Comparison of ENCODE assay signal across 1 fruit fly cellular context in genomic region chrX:1512753-1513226, dm6.
A peak's percentile ranks its signal among the peaks of the same experiment; 100 is the strongest.
TF ChIP-seq lines count a peak whose summit lies in the region.

Gene CG14795 (minus strand): TSS chrX:1512803.

TF ChIP-seq in whole organism, embryonic, 481 proteins besides CTCF, POLR2A, EP300 and RAD21 (continued from another document and continues in another):
- TF ChIP-seq tll (GFP tag; optimal IDR thresholded peaks at IDR 0.05; lab: Kevin White, UChicago): no peak
- TF ChIP-seq crol (GFP tag; IDR thresholded peaks at IDR 0.05; lab: Robert Waterston, UW): no peak
- no peak for TF ChIP-seq Ravus (GFP tag; IDR thresholded peaks at IDR 0.05; lab: Robert Waterston, UW)
- TF ChIP-seq peb (GFP tag; IDR thresholded peaks at IDR 0.05; lab: Robert Waterston, UW): no peak
- no peak for TF ChIP-seq en (GFP tag; optimal IDR thresholded peaks at IDR 0.05; lab: Kevin White, UChicago)
- peak; percentile 81 for TF ChIP-seq stwl (tag; optimal IDR thresholded peaks at IDR 0.05; lab: Kevin White, UChicago)
- no peak for TF ChIP-seq ab (GFP tag; optimal IDR thresholded peaks at IDR 0.05; lab: Kevin White, UChicago)
- TF ChIP-seq disco-r (GFP tag; optimal IDR thresholded peaks at IDR 0.05; lab: Kevin White, UChicago): no peak
- no peak for TF ChIP-seq ind (GFP tag; optimal IDR thresholded peaks at IDR 0.05; lab: Kevin White, UChicago)
- TF ChIP-seq dm (GFP tag; optimal IDR thresholded peaks at IDR 0.05; lab: Kevin White, UChicago): peak; percentile 80
- peak; percentile 88 for TF ChIP-seq CG17829 (tag; optimal IDR thresholded peaks at IDR 0.05; lab: Kevin White, UChicago)
- no peak for TF ChIP-seq CG16815 (GFP tag; optimal IDR thresholded peaks at IDR 0.05; lab: Kevin White, UChicago)
- peak; percentile 36 for TF ChIP-seq ftz-f1 (GFP tag; optimal IDR thresholded peaks at IDR 0.05; lab: Kevin White, UChicago)
- TF ChIP-seq ssp (GFP tag; IDR thresholded peaks at IDR 0.05; lab: Robert Waterston, UW): 0 out of 2 replicates have a peak, but pooled peaks have one; percentile 28
- no peak for TF ChIP-seq CG12104 (GFP tag; optimal IDR thresholded peaks at IDR 0.05; lab: Kevin White, UChicago)
- peak; percentile 98 for TF ChIP-seq Bgb (GFP tag; IDR thresholded peaks at IDR 0.05; lab: Robert Waterston, UW; ENCODE audit: partially characterized antibody)
- TF ChIP-seq CG17361 (GFP tag; IDR thresholded peaks at IDR 0.05; lab: Robert Waterston, UW): peak; percentile 14; the same call in 1 of the 3 replicates
- no peak for TF ChIP-seq CG6813 (GFP tag; optimal IDR thresholded peaks at IDR 0.05; lab: Kevin White, UChicago)
- no peak for TF ChIP-seq ranshi (GFP tag; IDR thresholded peaks at IDR 0.05; lab: Robert Waterston, UW)
- peak; percentile 24 for TF ChIP-seq lab (GFP tag; optimal IDR thresholded peaks at IDR 0.05; lab: Kevin White, UChicago)
- no peak for TF ChIP-seq Vsx1 (GFP tag; optimal IDR thresholded peaks at IDR 0.05; lab: Kevin White, UChicago)
- TF ChIP-seq Fer1 (GFP tag; optimal IDR thresholded peaks at IDR 0.05; lab: Kevin White, UChicago): peak; percentile 41
- peak; percentile 97 for TF ChIP-seq amos (GFP tag; IDR thresholded peaks at IDR 0.05; lab: Robert Waterston, UW; ENCODE audit: partially characterized antibody)
- no peak for TF ChIP-seq CG13296 (GFP tag; optimal IDR thresholded peaks at IDR 0.05; lab: Kevin White, UChicago)
- no peak for TF ChIP-seq nau (GFP tag; optimal IDR thresholded peaks at IDR 0.05; lab: Kevin White, UChicago)
- TF ChIP-seq CG15073 (GFP tag; optimal IDR thresholded peaks at IDR 0.05; lab: Kevin White, UChicago): no peak
- peak; percentile 94 for TF ChIP-seq unc-4 (GFP tag; IDR thresholded peaks at IDR 0.05; lab: Robert Waterston, UW; ENCODE audit: partially characterized antibody)
- no peak for TF ChIP-seq yki (optimal IDR thresholded peaks at IDR 0.05; lab: Kevin White, UChicago)
- peak; percentile 75 for TF ChIP-seq gro (GFP tag; optimal IDR thresholded peaks at IDR 0.05; lab: Kevin White, UChicago)
- no peak for TF ChIP-seq NFAT (GFP tag; IDR thresholded peaks at IDR 0.05; lab: Robert Waterston, UW)
- peak; percentile 92 for TF ChIP-seq E2f2 (GFP tag; IDR thresholded peaks at IDR 0.05; lab: Robert Waterston, UW)
- TF ChIP-seq eyg (GFP tag; optimal IDR thresholded peaks at IDR 0.05; lab: Kevin White, UChicago): no peak
- peak; percentile 7 for TF ChIP-seq fu2 (GFP tag; optimal IDR thresholded peaks at IDR 0.05; lab: Kevin White, UChicago)
- TF ChIP-seq aop (GFP tag; IDR thresholded peaks at IDR 0.05; lab: Robert Waterston, UW): no peak
- TF ChIP-seq CkIIα-i1 (GFP tag; IDR thresholded peaks at IDR 0.05; lab: Robert Waterston, UW): no peak
- peak; percentile 95 for TF ChIP-seq Sry-δ (GFP tag; optimal IDR thresholded peaks at IDR 0.05; lab: Kevin White, UChicago)
- no peak for TF ChIP-seq CG11398 (GFP tag; optimal IDR thresholded peaks at IDR 0.05; lab: Kevin White, UChicago)
- peak; percentile 58 for TF ChIP-seq Nf-YC (tag; optimal IDR thresholded peaks at IDR 0.05; lab: Kevin White, UChicago)
- TF ChIP-seq CG5953 (GFP tag; IDR thresholded peaks at IDR 0.05; lab: Robert Waterston, UW): no peak
- TF ChIP-seq CG2875 (GFP tag; optimal IDR thresholded peaks at IDR 0.05; lab: Kevin White, UChicago): no peak
- TF ChIP-seq CG43689 (GFP tag; IDR thresholded peaks at IDR 0.05; lab: Robert Waterston, UW): no peak
- peak; percentile 59; the same call in 1 of the 3 replicates for TF ChIP-seq ken (GFP tag; IDR thresholded peaks at IDR 0.05; lab: Robert Waterston, UW)
- TF ChIP-seq gsb-n (tag; optimal IDR thresholded peaks at IDR 0.05; lab: Kevin White, UChicago): no peak
- peak; percentile 88 for TF ChIP-seq HmgZ (tag; optimal IDR thresholded peaks at IDR 0.05; lab: Kevin White, UChicago)
- TF ChIP-seq CG7839 (tag; optimal IDR thresholded peaks at IDR 0.05; lab: Kevin White, UChicago): peak; percentile 6
- TF ChIP-seq CG17912 (GFP tag; optimal IDR thresholded peaks at IDR 0.05; lab: Kevin White, UChicago): peak; percentile 69
- TF ChIP-seq CG3163 (GFP tag; optimal IDR thresholded peaks at IDR 0.05; lab: Kevin White, UChicago): peak; percentile 13
- TF ChIP-seq CG14014 (GFP tag; IDR thresholded peaks at IDR 0.05; lab: Robert Waterston, UW): no peak
- TF ChIP-seq CG7372 (GFP tag; IDR thresholded peaks at IDR 0.05; lab: Robert Waterston, UW): no peak
- TF ChIP-seq CG18764 (GFP tag; optimal IDR thresholded peaks at IDR 0.05; lab: Kevin White, UChicago): peak; percentile 99
- peak; percentile 1 for TF ChIP-seq CG3065 (GFP tag; optimal IDR thresholded peaks at IDR 0.05; lab: Kevin White, UChicago)
- no peak for TF ChIP-seq CG18599 (GFP tag; optimal IDR thresholded peaks at IDR 0.05; lab: Kevin White, UChicago)
- TF ChIP-seq nmo (GFP tag; optimal IDR thresholded peaks at IDR 0.05; lab: Kevin White, UChicago): peak; percentile 69
- no peak for TF ChIP-seq CG4360 (GFP tag; IDR thresholded peaks at IDR 0.05; lab: Robert Waterston, UW)
- no peak for TF ChIP-seq CG6689 (GFP tag; IDR thresholded peaks at IDR 0.05; lab: Robert Waterston, UW)
- no peak for TF ChIP-seq C15 (GFP tag; IDR thresholded peaks at IDR 0.05; lab: Robert Waterston, UW)
- TF ChIP-seq Stat92E (GFP tag; optimal IDR thresholded peaks at IDR 0.05; lab: Kevin White, UChicago): peak in 1 of 3 experiments; percentile 49
- peak; percentile 46 for TF ChIP-seq CG4282 (GFP tag; optimal IDR thresholded peaks at IDR 0.05; lab: Kevin White, UChicago)
- TF ChIP-seq CG1647 (GFP tag; optimal IDR thresholded peaks at IDR 0.05; lab: Kevin White, UChicago): no peak
- peak; percentile 49 for TF ChIP-seq CG12769 (tag; optimal IDR thresholded peaks at IDR 0.05; lab: Kevin White, UChicago)
- TF ChIP-seq sim (GFP tag; IDR thresholded peaks at IDR 0.05; lab: Robert Waterston, UW): no peak
- peak; percentile 4 for TF ChIP-seq Blimp-1 (GFP tag; optimal IDR thresholded peaks at IDR 0.05; lab: Kevin White, UChicago)
- peak; percentile 50 for TF ChIP-seq CoRest (tag; optimal IDR thresholded peaks at IDR 0.05; lab: Kevin White, UChicago)
- no peak for TF ChIP-seq CG4404 (GFP tag; IDR thresholded peaks at IDR 0.05; lab: Robert Waterston, UW)
- no peak for TF ChIP-seq CG3838 (GFP tag; optimal IDR thresholded peaks at IDR 0.05; lab: Kevin White, UChicago)
- peak; percentile 62; the same call in 1 of the 3 replicates for TF ChIP-seq CG11456 (GFP tag; IDR thresholded peaks at IDR 0.05; lab: Robert Waterston, UW)
- peak; percentile 25 for TF ChIP-seq CG8944 (GFP tag; optimal IDR thresholded peaks at IDR 0.05; lab: Kevin White, UChicago)
- TF ChIP-seq bowl (GFP tag; IDR thresholded peaks at IDR 0.05; lab: Robert Waterston, UW): no peak
- no peak for TF ChIP-seq Six4 (GFP tag; optimal IDR thresholded peaks at IDR 0.05; lab: Kevin White, UChicago)
- peak; percentile 96 for TF ChIP-seq CG16813 (GFP tag; IDR thresholded peaks at IDR 0.05; lab: Robert Waterston, UW; ENCODE audit: partially characterized antibody)
- peak; percentile 36 for TF ChIP-seq HLH54F (GFP tag; optimal IDR thresholded peaks at IDR 0.05; lab: Kevin White, UChicago)
- TF ChIP-seq PHDP (tag; optimal IDR thresholded peaks at IDR 0.05; lab: Kevin White, UChicago): peak; percentile 27
- no peak for TF ChIP-seq CG10654 (GFP tag; optimal IDR thresholded peaks at IDR 0.05; lab: Kevin White, UChicago)
- TF ChIP-seq CG2202 (tag; optimal IDR thresholded peaks at IDR 0.05; lab: Kevin White, UChicago): no peak
- peak; percentile 31 for TF ChIP-seq exex (tag; optimal IDR thresholded peaks at IDR 0.05; lab: Kevin White, UChicago)
- TF ChIP-seq CG30431 (GFP tag; optimal IDR thresholded peaks at IDR 0.05; lab: Kevin White, UChicago): no peak
- peak; percentile 6 for TF ChIP-seq CG15269 (tag; optimal IDR thresholded peaks at IDR 0.05; lab: Kevin White, UChicago)
- peak; percentile 33 for TF ChIP-seq CG30020 (tag; optimal IDR thresholded peaks at IDR 0.05; lab: Kevin White, UChicago)
- no peak for TF ChIP-seq CG32767 (GFP tag; IDR thresholded peaks at IDR 0.05; lab: Robert Waterston, UW)
- peak; percentile 91 for TF ChIP-seq MESR4 (GFP tag; optimal IDR thresholded peaks at IDR 0.05; lab: Kevin White, UChicago)
- no peak for TF ChIP-seq Lim3 (GFP tag; IDR thresholded peaks at IDR 0.05; lab: Robert Waterston, UW)
- no peak for TF ChIP-seq CG6854 (GFP tag; optimal IDR thresholded peaks at IDR 0.05; lab: Kevin White, UChicago)
- no peak for TF ChIP-seq CG17612 (GFP tag; IDR thresholded peaks at IDR 0.05; lab: Robert Waterston, UW)
- TF ChIP-seq CG6654 (GFP tag; optimal IDR thresholded peaks at IDR 0.05; lab: Kevin White, UChicago): no peak
- TF ChIP-seq sob (GFP tag; IDR thresholded peaks at IDR 0.05; lab: Robert Waterston, UW): peak; percentile 75
- peak; percentile 91 for TF ChIP-seq knrl (GFP tag; IDR thresholded peaks at IDR 0.05; lab: Robert Waterston, UW; ENCODE audit: partially characterized antibody)
- peak; percentile 25 for TF ChIP-seq caup (GFP tag; optimal IDR thresholded peaks at IDR 0.05; lab: Kevin White, UChicago; ENCODE audit: severe bottlenecking)
- no peak for TF ChIP-seq klu (GFP tag; IDR thresholded peaks at IDR 0.05; lab: Robert Waterston, UW)
- TF ChIP-seq sisA (GFP tag; IDR thresholded peaks at IDR 0.05; lab: Robert Waterston, UW): no peak
- peak; percentile 57 for TF ChIP-seq MBD-R2 (GFP tag; IDR thresholded peaks at IDR 0.05; lab: Robert Waterston, UW)
- TF ChIP-seq zfh2 (GFP tag; optimal IDR thresholded peaks at IDR 0.05; lab: Kevin White, UChicago): peak; percentile 39
- TF ChIP-seq Kr (GFP tag; optimal IDR thresholded peaks at IDR 0.05; lab: Kevin White, UChicago): no peak
- TF ChIP-seq so (GFP tag; IDR thresholded peaks at IDR 0.05; lab: Robert Waterston, UW): no peak
- TF ChIP-seq CG8281 (tag; optimal IDR thresholded peaks at IDR 0.05; lab: Kevin White, UChicago): no peak
- TF ChIP-seq Oli (tag; optimal IDR thresholded peaks at IDR 0.05; lab: Kevin White, UChicago): no peak
- TF ChIP-seq tgo (GFP tag; IDR thresholded peaks at IDR 0.05; lab: Robert Waterston, UW): no peak
- TF ChIP-seq Eip74EF (GFP tag; optimal IDR thresholded peaks at IDR 0.05; lab: Kevin White, UChicago): no peak
- TF ChIP-seq Scr (GFP tag; IDR thresholded peaks at IDR 0.05; lab: Robert Waterston, UW; ENCODE audit: partially characterized antibody): peak; percentile 91
- no peak for TF ChIP-seq br (optimal IDR thresholded peaks at IDR 0.05; lab: Kevin White, UChicago)
- no peak; the same call in 1 of the 2 replicates for TF ChIP-seq lmd (GFP tag; IDR thresholded peaks at IDR 0.05; lab: Robert Waterston, UW)
- TF ChIP-seq Jarid2 (GFP tag; optimal IDR thresholded peaks at IDR 0.05; lab: Kevin White, UChicago): no peak
- TF ChIP-seq CG12219 (GFP tag; optimal IDR thresholded peaks at IDR 0.05; lab: Kevin White, UChicago): no peak
- TF ChIP-seq CG4424 (GFP tag; optimal IDR thresholded peaks at IDR 0.05; lab: Kevin White, UChicago): no peak
- TF ChIP-seq bbx (GFP tag; IDR thresholded peaks at IDR 0.05; lab: Robert Waterston, UW; ENCODE audit: partially characterized antibody): peak; percentile 97
- TF ChIP-seq CG9609 (GFP tag; optimal IDR thresholded peaks at IDR 0.05; lab: Kevin White, UChicago): peak; percentile 44
- no peak for TF ChIP-seq CG6765 (GFP tag; optimal IDR thresholded peaks at IDR 0.05; lab: Kevin White, UChicago)
- TF ChIP-seq Elba2 (GFP tag; optimal IDR thresholded peaks at IDR 0.05; lab: Kevin White, UChicago): no peak
- TF ChIP-seq Drgx (GFP tag; IDR thresholded peaks at IDR 0.05; lab: Robert Waterston, UW): no peak
- peak in 1 of 2 experiments; percentile 2 for TF ChIP-seq chif (GFP tag; optimal IDR thresholded peaks at IDR 0.05; lab: Kevin White, UChicago)
- TF ChIP-seq CG10959 (GFP tag; IDR thresholded peaks at IDR 0.05; lab: Robert Waterston, UW): no peak
- TF ChIP-seq CG17568 (GFP tag; optimal IDR thresholded peaks at IDR 0.05; lab: Kevin White, UChicago): no peak
- TF ChIP-seq Hr51 (GFP tag; optimal IDR thresholded peaks at IDR 0.05; lab: Kevin White, UChicago): peak in 1 of 2 experiments; percentile 28
- TF ChIP-seq tup (GFP tag; optimal IDR thresholded peaks at IDR 0.05; lab: Kevin White, UChicago): no peak
- TF ChIP-seq CG12942 (GFP tag; optimal IDR thresholded peaks at IDR 0.05; lab: Kevin White, UChicago): no peak
- TF ChIP-seq bigmax (GFP tag; optimal IDR thresholded peaks at IDR 0.05; lab: Kevin White, UChicago): peak; percentile 41
- no peak for TF ChIP-seq Atf-2 (GFP tag; optimal IDR thresholded peaks at IDR 0.05; lab: Kevin White, UChicago)
- TF ChIP-seq CG5245 (GFP tag; optimal IDR thresholded peaks at IDR 0.05; lab: Kevin White, UChicago): no peak
- no peak for TF ChIP-seq tx (GFP tag; optimal IDR thresholded peaks at IDR 0.05; lab: Kevin White, UChicago)
- TF ChIP-seq mirr (GFP tag; optimal IDR thresholded peaks at IDR 0.05; lab: Kevin White, UChicago): no peak
- TF ChIP-seq slou (GFP tag; optimal IDR thresholded peaks at IDR 0.05; lab: Kevin White, UChicago): no peak
- TF ChIP-seq NfI (GFP tag; optimal IDR thresholded peaks at IDR 0.05; lab: Kevin White, UChicago): peak; percentile 2
- peak; percentile 75 for TF ChIP-seq CHES-1-like (GFP tag; optimal IDR thresholded peaks at IDR 0.05; lab: Kevin White, UChicago)
- TF ChIP-seq pho (GFP tag; optimal IDR thresholded peaks at IDR 0.05; lab: Kevin White, UChicago): peak; percentile 53
- no peak for TF ChIP-seq BtbVII (GFP tag; optimal IDR thresholded peaks at IDR 0.05; lab: Kevin White, UChicago)
- TF ChIP-seq nerfin-1 (tag; optimal IDR thresholded peaks at IDR 0.05; lab: Kevin White, UChicago): peak; percentile 13
- TF ChIP-seq cg (GFP tag; optimal IDR thresholded peaks at IDR 0.05; lab: Kevin White, UChicago): no peak
- no peak for TF ChIP-seq CG10147 (GFP tag; optimal IDR thresholded peaks at IDR 0.05; lab: Kevin White, UChicago)
- no peak for TF ChIP-seq Optix (GFP tag; IDR thresholded peaks at IDR 0.05; lab: Robert Waterston, UW)
- no peak for TF ChIP-seq dan (GFP tag; IDR thresholded peaks at IDR 0.05; lab: Robert Waterston, UW)
- no peak for TF ChIP-seq CG10565 (GFP tag; optimal IDR thresholded peaks at IDR 0.05; lab: Kevin White, UChicago)
- no peak for TF ChIP-seq CG4820 (GFP tag; optimal IDR thresholded peaks at IDR 0.05; lab: Kevin White, UChicago)
- no peak for TF ChIP-seq schlank (tag; optimal IDR thresholded peaks at IDR 0.05; lab: Kevin White, UChicago)
- TF ChIP-seq hbn (GFP tag; IDR thresholded peaks at IDR 0.05; lab: Robert Waterston, UW; ENCODE audit: partially characterized antibody): peak; percentile 98
- TF ChIP-seq Antp (GFP tag; optimal IDR thresholded peaks at IDR 0.05; lab: Kevin White, UChicago): peak; percentile 30
- TF ChIP-seq ttk (GFP tag; IDR thresholded peaks at IDR 0.05; lab: Robert Waterston, UW): no peak
- TF ChIP-seq Dfd (GFP tag; optimal IDR thresholded peaks at IDR 0.05; lab: Kevin White, UChicago): no peak
